Worm (Caenorhabditis elegans) whole organism, early embryonic: Measurements from ENCODE around the gene F32D8.1.

Experiments
- F13C5.2 ChIP-seq: sonication (generic microtip); optimal IDR thresholded peaks from 2 replicates; lab custom pipeline; 2017; ENCODE audit warnings: mild to moderate bottlenecking, missing genetic modification characterization, inconsistent platforms, missing compliant biosample characterization
- ama-1 ChIP-seq: fragments of 150-350 bp; optimal IDR thresholded peaks from 2 replicates; lab custom pipeline; 2014
- ceh-13 ChIP-seq: fragments of 200-800 bp; sonication (Bioruptor generic); optimal IDR thresholded peaks from 2 replicates; lab custom pipeline; 2018; ENCODE audit warnings: mild to moderate bottlenecking, missing genetic modification characterization, missing compliant biosample characterization
- ceh-36 ChIP-seq: sonication (generic microtip); optimal IDR thresholded peaks from 2 replicates; lab custom pipeline; 2016; ENCODE audit warnings: missing genetic modification characterization, inconsistent platforms, missing compliant biosample characterization
- flt-1 ChIP-seq: fragments of 200-800 bp; sonication (Bioruptor generic); IDR thresholded peaks from 2 replicates; pipeline ENCODE4 v1.3.6; 2022; ENCODE audit warnings: missing genetic modification characterization, missing compliant biosample characterization
- hmbx-1 ChIP-seq: sonication (generic microtip); optimal IDR thresholded peaks from 2 replicates; lab custom pipeline; 2016; ENCODE audit warnings: mild to moderate bottlenecking, missing genetic modification characterization, missing compliant biosample characterization
- hmg-4 ChIP-seq: fragments of 200-800 bp; sonication (Bioruptor generic); optimal IDR thresholded peaks from 2 replicates; lab custom pipeline; 2018; ENCODE audit warnings: mild to moderate bottlenecking, missing genetic modification characterization, missing compliant biosample characterization
- hnd-1 ChIP-seq: sonication (generic microtip); optimal IDR thresholded peaks from 2 replicates; lab custom pipeline; 2016; ENCODE audit warnings: missing genetic modification characterization, missing compliant biosample characterization
- pes-1 ChIP-seq: fragments of 200-800 bp; sonication (Bioruptor generic); IDR thresholded peaks from 2 replicates; pipeline ENCODE4 v1.3.6; 2022; ENCODE audit warnings: missing genetic modification reagents, missing genetic modification characterization, missing compliant biosample characterization
- scrt-1 ChIP-seq: fragments of 200-800 bp; sonication (Bioruptor generic); IDR thresholded peaks from 2 replicates; pipeline ENCODE4 v1.3.6; 2022; ENCODE audit warnings: missing genetic modification characterization, missing compliant biosample characterization
- sea-1 ChIP-seq: fragments of 200-800 bp; sonication (Bioruptor generic); conservative IDR thresholded peaks from 2 replicates; pipeline ENCODE4 v1.3.6; 2022; ENCODE audit warnings: missing genetic modification characterization, missing compliant biosample characterization
- tbx-11 ChIP-seq: fragments of 200-800 bp; sonication (Bioruptor generic); IDR thresholded peaks from 2 replicates; pipeline ENCODE4 v1.3.6; 2022; ENCODE audit warnings: missing genetic modification characterization, missing compliant biosample characterization
- tbx-37 ChIP-seq: fragments of 200-800 bp; sonication (Bioruptor generic); conservative IDR thresholded peaks from 2 replicates; pipeline ENCODE4 v1.3.6; 2022; ENCODE audit warnings: missing genetic modification reagents, missing genetic modification characterization, missing compliant biosample characterization
- tra-4 ChIP-seq: sonication (generic microtip); optimal IDR thresholded peaks from 2 replicates; lab custom pipeline; 2017; ENCODE audit warnings: missing genetic modification characterization, missing compliant biosample characterization

ce11 chrV:10883478-10883877, 2.8 kb downstream of the F32D8.1 start, which contains the start of gene F32D8.2:
- TF ChIP-seq ama-1 (lab: Kevin White, UChicago) (no peak), F13C5.2 (no peak), tbx-11 (GFP tag; lab: Robert Waterston, UW) (no peak), tra-4 (no peak), ceh-13 (GFP tag; lab: Kevin White, UChicago) (no peak), flt-1 (GFP tag; lab: Robert Waterston, UW) (no peak), scrt-1 (GFP tag; lab: Robert Waterston, UW) (no peak), pes-1 (no peak), hmg-4 (no peak), tbx-37 (GFP tag; lab: Robert Waterston, UW) (no peak), ceh-36 (tag; lab: Kevin White, UChicago) (no peak), hmbx-1 (tag; lab: Kevin White, UChicago) (no peak), hnd-1 (tag; lab: Kevin White, UChicago) (no peak), sea-1 (GFP tag; lab: Robert Waterston, UW) (no peak)
